Fruit fly (Drosophila melanogaster): Measurements from ENCODE around the gene CG13040.

CG13040 gene

dm6 chr3L:16347914-16348313 is 21.4 kb upstream of the CG13040 start, which contains the start of gene mRpS34:
TSS of gene mRpS34 (plus strand) at chr3L:16348074.
- TF ChIP-seq CG30431 (GFP tag; optimal IDR thresholded peaks at IDR 0.05) (no peak), Dip3 (GFP tag; optimal IDR thresholded peaks at IDR 0.05) (no peak), HLHmδ (GFP tag; optimal IDR thresholded peaks at IDR 0.05) (no peak), pros (GFP tag; optimal IDR thresholded peaks at IDR 0.05) (no peak), Pdp1 (GFP tag; optimal IDR thresholded peaks at IDR 0.05) (peak in 1 of 2 experiments; percentile 85), BtbVII (GFP tag; optimal IDR thresholded peaks at IDR 0.05) (no peak), Abd-B (GFP tag; optimal IDR thresholded peaks at IDR 0.05) (no peak), CG9797 (GFP tag; optimal IDR thresholded peaks at IDR 0.05) (no peak), zen2 (GFP tag; IDR thresholded peaks at IDR 0.05; ENCODE audit: partially characterized antibody) (no peak), chinmo (GFP tag; IDR thresholded peaks at IDR 0.05; ENCODE audit: partially characterized antibody) (0 out of 4 replicates have a peak, but pooled peaks have one; percentile 27), CG17186 (GFP tag; optimal IDR thresholded peaks at IDR 0.05) (no peak), ro (GFP tag; IDR thresholded peaks at IDR 0.05) (no peak), E2f2 (GFP tag; IDR thresholded peaks at IDR 0.05) (peak; percentile 66), Hey (tag; optimal IDR thresholded peaks at IDR 0.05) (no peak), CG4617 (GFP tag; optimal IDR thresholded peaks at IDR 0.05; ENCODE audit: borderline replicate concordance) (peak; percentile 52), CG10147 (GFP tag; optimal IDR thresholded peaks at IDR 0.05) (no peak), nerfin-2 (GFP tag; IDR thresholded peaks at IDR 0.05; ENCODE audit: partially characterized antibody) (no peak), CG17361 (GFP tag; IDR thresholded peaks at IDR 0.05) (no peak), YL-1 (GFP tag; optimal IDR thresholded peaks at IDR 0.05) (peak; percentile 51), Nf-YC (tag; optimal IDR thresholded peaks at IDR 0.05) (no peak), CG14860 (GFP tag; IDR thresholded peaks at IDR 0.05; ENCODE audit: partially characterized antibody) (no peak), CG8478 (optimal IDR thresholded peaks at IDR 0.05) (no peak), Neu2 (GFP tag; optimal IDR thresholded peaks at IDR 0.05; ENCODE audit: borderline replicate concordance) (no peak), Hsf (GFP tag; optimal IDR thresholded peaks at IDR 0.05) (no peak), CG8924 (tag; optimal IDR thresholded peaks at IDR 0.05) (no peak), gt (GFP tag; IDR thresholded peaks at IDR 0.05) (no peak), zfh1 (GFP tag; IDR thresholded peaks at IDR 0.05) (no peak), Myb (GFP tag; optimal IDR thresholded peaks at IDR 0.05) (peak; percentile 89), pnt (GFP tag; optimal IDR thresholded peaks at IDR 0.05) (no peak), CG4707 (GFP tag; optimal IDR thresholded peaks at IDR 0.05) (no peak), Taf1 (GFP tag; IDR thresholded peaks at IDR 0.05) (no peak), ind (GFP tag; optimal IDR thresholded peaks at IDR 0.05) (no peak), CG12391 (tag; optimal IDR thresholded peaks at IDR 0.05) (no peak), CG13287 (GFP tag; IDR thresholded peaks at IDR 0.05; ENCODE audit: partially characterized antibody) (peak; percentile 36), CG16815 (GFP tag; optimal IDR thresholded peaks at IDR 0.05) (no peak), CG15011 (GFP tag; optimal IDR thresholded peaks at IDR 0.05) (no peak), CG3726 (GFP tag; IDR thresholded peaks at IDR 0.05) (no peak), Dp (GFP tag; optimal IDR thresholded peaks at IDR 0.05) (peak; percentile 66), Fer3 (tag; optimal IDR thresholded peaks at IDR 0.05) (no peak), CG8765 (GFP tag; IDR thresholded peaks at IDR 0.05) (no peak), pzg (GFP tag; optimal IDR thresholded peaks at IDR 0.05) (peak; percentile 46), CG6254 (GFP tag; optimal IDR thresholded peaks at IDR 0.05) (no peak), Elba2 (GFP tag; optimal IDR thresholded peaks at IDR 0.05) (no peak), CG6813 (GFP tag; optimal IDR thresholded peaks at IDR 0.05) (no peak), Hmr (GFP tag; optimal IDR thresholded peaks at IDR 0.05) (no peak), Dll (GFP tag; IDR thresholded peaks at IDR 0.05; ENCODE audit: partially characterized antibody) (peak; percentile 53; the same call in 1 of the 4 replicates), vfl (GFP tag; optimal IDR thresholded peaks at IDR 0.05) (no peak), CG6175 (GFP tag; IDR thresholded peaks at IDR 0.05) (no peak), Bgb (GFP tag; IDR thresholded peaks at IDR 0.05; ENCODE audit: partially characterized antibody) (no peak), CG11560 (tag; IDR thresholded peaks at IDR 0.05) (no peak)
